Worm (Caenorhabditis elegans) whole organism, midembryonic: ENCODE results near the gene B0524.5.

Experiments
- klf-2 ChIP-seq: fragments of 200-800 bp; sonication (Bioruptor generic); conservative IDR thresholded peaks from 2 replicates; pipeline ENCODE4 v1.3.6; 2022; ENCODE audit warnings: missing genetic modification reagents, missing genetic modification characterization, missing compliant biosample characterization
- tab-1 ChIP-seq: fragments of 200-800 bp; sonication (Bioruptor generic); IDR thresholded peaks from 2 replicates; pipeline ENCODE4 v1.3.6; 2022; ENCODE audit warnings: missing genetic modification characterization, missing compliant biosample characterization
- ztf-23 ChIP-seq: fragments of 200-800 bp; sonication (Bioruptor generic); IDR thresholded peaks from 2 replicates; pipeline ENCODE4 v1.3.6; 2022; ENCODE audit warnings: missing genetic modification reagents, missing genetic modification characterization, missing compliant biosample characterization

- TF ChIP-seq klf-2 (GFP tag; lab: Robert Waterston, UW), result no peak
- no peak for TF ChIP-seq ztf-23 (GFP tag; lab: Robert Waterston, UW)
- no peak for TF ChIP-seq tab-1
Measured at ce11 chrIII:1938712-1939624, 45.3 kb upstream of the B0524.5 start.
